Worm (Caenorhabditis elegans): ENCODE results near the gene vrp-1.

The vrp-1 gene

DNA sequence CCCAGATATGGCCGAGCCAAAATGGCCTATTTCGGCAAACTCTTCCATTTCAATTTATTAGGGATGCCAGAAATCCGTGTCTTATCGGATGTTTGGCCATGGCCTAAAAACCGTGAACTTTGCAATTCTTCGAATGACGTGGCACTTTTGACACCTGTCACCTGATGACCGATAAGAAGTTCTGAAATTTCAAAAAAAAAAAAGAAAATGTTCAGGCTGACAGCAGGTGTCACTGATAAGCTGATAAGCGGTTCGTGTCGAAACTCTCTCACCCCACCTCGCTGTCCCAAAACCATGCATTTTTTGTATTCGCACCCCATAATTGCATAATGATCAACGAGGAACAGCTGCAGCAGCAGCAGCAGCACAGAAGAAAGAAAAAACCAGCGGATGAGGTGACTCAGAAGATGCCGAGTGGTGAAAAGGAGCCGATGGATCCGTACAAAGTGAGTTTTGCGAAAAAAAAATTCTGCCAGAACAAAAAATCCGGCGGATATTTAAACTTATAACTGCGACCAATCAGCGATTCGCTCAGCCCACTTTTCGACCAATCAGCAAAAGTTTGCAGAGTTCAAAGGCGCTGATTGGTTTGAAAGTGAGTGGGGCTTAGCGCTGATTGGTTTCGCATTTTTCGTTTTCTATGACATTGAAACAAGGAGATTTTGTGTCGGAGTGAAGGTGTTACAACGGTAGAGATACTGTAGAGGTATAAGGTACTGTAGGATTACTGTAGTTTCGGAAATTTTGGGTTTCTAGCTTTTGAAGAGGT lies at the start of gene vrp-1, which contains the start of gene Y54G2A.28:
Gene vrp-1, plus strand, starts transcription at position 214 of the 769 bp plus-strand sequence.
Gene Y54G2A.28, minus strand, starts transcription at position 48 of the 769 bp plus-strand sequence.
- no peak for TF ChIP-seq ref-1 (GFP tag; conservative IDR thresholded peaks at IDR 0.05)
- no peak for TF ChIP-seq T22C8.4 (GFP tag; IDR thresholded peaks at IDR 0.05)
- no peak for TF ChIP-seq cog-1 (tag; optimal IDR thresholded peaks at IDR 0.05)
- TF ChIP-seq klf-2 (GFP tag; conservative IDR thresholded peaks at IDR 0.05): no peak
- no peak for TF ChIP-seq tab-1 (GFP tag; IDR thresholded peaks at IDR 0.05)
- TF ChIP-seq ztf-23 (GFP tag; IDR thresholded peaks at IDR 0.05): no peak
- no peak for TF ChIP-seq med-1 (GFP tag; optimal IDR thresholded peaks at IDR 0.05; ENCODE audit: insufficient read depth)
- no peak for TF ChIP-seq flt-1 (GFP tag; IDR thresholded peaks at IDR 0.05)
- no peak for TF ChIP-seq ztf-29 (GFP tag; IDR thresholded peaks at IDR 0.05)

DNA sequence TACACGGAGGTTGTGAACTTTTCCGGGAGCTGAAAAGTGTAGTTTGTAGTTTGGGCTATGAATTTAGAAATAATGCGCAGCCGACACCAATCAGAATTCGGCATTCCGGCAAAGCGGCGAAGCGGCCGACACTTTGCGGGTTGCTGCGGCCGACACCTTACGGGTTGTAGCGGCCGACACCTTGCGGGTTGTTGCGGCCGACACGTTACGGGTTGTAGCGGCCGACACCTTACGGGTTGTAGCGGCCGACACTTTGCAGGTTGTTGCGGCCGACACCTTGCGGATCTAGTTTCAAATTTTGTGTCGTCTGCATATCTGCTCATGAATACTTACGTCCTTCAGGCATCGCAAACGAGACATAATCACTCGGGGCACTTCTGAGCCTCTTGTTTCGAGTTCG lies 45.5 kb upstream of the vrp-1 start:
- TF ChIP-seq T22C8.4 (GFP tag; IDR thresholded peaks at IDR 0.05) (no peak), cog-1 (tag; optimal IDR thresholded peaks at IDR 0.05) (no peak), ref-1 (GFP tag; conservative IDR thresholded peaks at IDR 0.05) (no peak)

DNA sequence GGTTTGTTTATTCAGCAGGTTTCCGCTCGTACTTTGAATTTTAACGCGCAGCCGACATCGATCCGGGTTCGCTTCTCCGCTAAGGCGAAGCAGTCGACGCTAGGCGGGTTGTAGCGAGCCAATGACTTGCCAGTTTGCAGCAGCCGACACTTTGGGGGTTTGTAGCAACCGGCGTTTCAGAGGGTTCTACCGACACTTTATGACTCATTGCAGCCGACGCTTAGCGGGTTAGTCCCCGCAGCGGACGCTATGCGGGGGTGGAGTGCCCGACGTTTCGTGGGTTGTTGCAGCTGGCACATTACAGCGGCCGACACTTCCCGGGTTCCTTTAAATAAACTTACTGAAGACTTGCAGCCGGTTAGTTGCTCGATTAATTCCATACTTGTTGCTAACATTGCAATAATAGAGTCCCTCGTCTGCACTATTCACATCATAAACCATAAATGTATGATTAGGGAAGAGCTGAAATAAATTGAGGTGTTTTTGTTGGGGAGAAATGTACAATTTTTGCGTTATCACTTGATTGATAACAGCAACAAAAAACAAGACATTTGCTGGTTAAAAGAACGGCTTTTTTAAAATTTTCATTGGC lies 42.9 kb upstream of the vrp-1 start, which contains the start of gene Y54G2A.57:
Gene Y54G2A.57, plus strand, starts transcription at position 542 of the 592 bp plus-strand sequence.
- TF ChIP-seq flt-1 (GFP tag; IDR thresholded peaks at IDR 0.05): no peak
- TF ChIP-seq klf-2 (GFP tag; conservative IDR thresholded peaks at IDR 0.05): no peak
- no peak for TF ChIP-seq ztf-23 (GFP tag; IDR thresholded peaks at IDR 0.05)
- TF ChIP-seq tab-1 (GFP tag; IDR thresholded peaks at IDR 0.05): no peak
- no peak for TF ChIP-seq T22C8.4 (GFP tag; IDR thresholded peaks at IDR 0.05)

DNA sequence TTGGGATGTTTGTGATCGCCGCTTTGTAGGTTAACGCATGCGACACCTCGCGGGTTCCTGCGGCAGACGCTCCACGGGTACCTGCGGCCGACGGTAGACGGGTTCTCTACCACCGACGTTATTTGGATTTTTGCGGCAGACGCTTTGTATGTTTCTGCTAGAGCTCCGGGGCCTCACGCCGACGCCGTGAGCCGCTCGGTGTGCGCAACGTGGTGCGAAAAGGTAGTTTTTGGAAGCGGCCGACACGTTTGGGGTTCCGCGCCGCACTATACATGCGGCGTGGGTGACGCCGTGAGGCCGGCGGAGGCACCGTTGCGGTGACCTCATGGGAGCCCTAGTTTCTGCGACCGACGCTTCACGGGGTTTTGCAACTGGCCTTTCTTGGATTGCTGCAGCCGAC lies 41.3 kb upstream of the vrp-1 start:
- TF ChIP-seq flt-1 (GFP tag; IDR thresholded peaks at IDR 0.05) (no peak), T22C8.4 (GFP tag; IDR thresholded peaks at IDR 0.05) (no peak), tab-1 (GFP tag; IDR thresholded peaks at IDR 0.05) (peak; percentile 56; the same call in 1 of the 2 replicates), ztf-23 (GFP tag; IDR thresholded peaks at IDR 0.05) (no peak), ztf-29 (GFP tag; IDR thresholded peaks at IDR 0.05) (no peak), cog-1 (tag; optimal IDR thresholded peaks at IDR 0.05) (no peak), ref-1 (GFP tag; conservative IDR thresholded peaks at IDR 0.05) (no peak), med-1 (GFP tag; optimal IDR thresholded peaks at IDR 0.05; ENCODE audit: insufficient read depth) (no peak), klf-2 (GFP tag; conservative IDR thresholded peaks at IDR 0.05) (0 out of 2 replicates have a peak, but pooled peaks have one; percentile 28)

DNA sequence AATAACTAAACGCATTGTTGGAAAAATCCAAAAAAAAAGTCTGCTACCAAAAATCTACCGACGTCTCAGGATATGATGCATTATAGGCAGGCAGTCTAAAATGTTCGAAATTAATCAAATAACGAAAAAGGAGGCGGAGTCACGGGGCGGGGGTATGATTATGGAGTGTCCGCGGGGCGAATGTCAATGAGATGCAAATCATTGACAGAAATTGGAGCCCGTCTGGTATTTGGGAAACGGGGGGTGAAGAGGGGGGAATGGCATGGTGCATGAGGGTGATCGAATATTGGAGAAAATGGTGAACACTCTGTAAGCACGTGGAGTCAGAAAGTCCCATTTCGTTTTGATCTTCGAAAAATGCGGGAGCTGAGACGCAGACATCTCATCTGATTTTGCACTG lies 34.0 kb upstream of the vrp-1 start, which contains the start of gene lad-2:
Gene lad-2, minus strand, starts transcription at position 101 of the 400 bp plus-strand sequence.
- TF ChIP-seq flt-1 (GFP tag; IDR thresholded peaks at IDR 0.05) (no peak), med-1 (GFP tag; optimal IDR thresholded peaks at IDR 0.05; ENCODE audit: insufficient read depth) (no peak)

DNA sequence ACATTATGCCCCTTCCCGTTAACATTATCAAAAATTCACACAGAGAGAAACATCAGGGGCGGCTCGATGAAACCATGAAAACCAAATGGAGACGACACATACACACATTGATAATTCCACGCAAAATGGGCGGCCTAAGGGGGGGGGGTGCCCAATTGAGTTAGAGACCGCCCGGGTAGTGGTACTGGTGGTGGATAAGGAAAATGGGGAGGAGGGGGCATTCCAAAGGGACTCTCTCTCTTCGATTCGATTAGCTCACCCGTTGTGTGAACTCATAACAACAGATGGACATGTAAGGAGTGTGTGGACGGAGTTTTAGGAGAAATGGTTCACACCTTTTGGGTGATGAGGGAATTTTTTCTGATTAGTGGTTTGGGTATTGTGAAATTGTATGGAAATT lies 29.9 kb upstream of the vrp-1 start:
- TF ChIP-seq cog-1 (tag; optimal IDR thresholded peaks at IDR 0.05) (no peak), med-1 (GFP tag; optimal IDR thresholded peaks at IDR 0.05; ENCODE audit: insufficient read depth) (no peak), ztf-23 (GFP tag; IDR thresholded peaks at IDR 0.05) (no peak), klf-2 (GFP tag; conservative IDR thresholded peaks at IDR 0.05) (no peak), ztf-29 (GFP tag; IDR thresholded peaks at IDR 0.05) (no peak), T22C8.4 (GFP tag; IDR thresholded peaks at IDR 0.05) (no peak), flt-1 (GFP tag; IDR thresholded peaks at IDR 0.05) (no peak), ref-1 (GFP tag; conservative IDR thresholded peaks at IDR 0.05) (no peak), tab-1 (GFP tag; IDR thresholded peaks at IDR 0.05) (no peak)

DNA sequence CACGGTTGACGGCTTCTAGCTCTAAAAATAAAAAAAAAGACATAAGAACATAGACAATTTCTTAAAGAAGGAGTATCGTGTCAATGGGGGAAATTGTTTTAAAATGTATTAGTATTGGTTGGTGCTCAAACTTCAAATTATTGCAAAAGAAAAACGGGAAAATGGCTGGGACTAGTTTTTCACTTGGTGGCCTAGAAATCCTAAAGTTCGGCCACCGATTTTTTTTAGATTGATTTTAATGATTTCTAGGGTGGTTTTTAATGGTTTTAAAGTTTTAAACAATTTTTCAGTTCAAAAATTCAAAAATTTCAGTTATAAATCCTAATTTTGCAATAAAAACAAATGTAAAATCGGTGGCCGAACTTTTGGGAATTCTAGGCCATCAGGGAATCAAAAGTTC lies 25.7 kb upstream of the vrp-1 start:
- no peak for TF ChIP-seq med-1 (GFP tag; optimal IDR thresholded peaks at IDR 0.05; ENCODE audit: insufficient read depth)
- no peak for TF ChIP-seq T22C8.4 (GFP tag; IDR thresholded peaks at IDR 0.05)
- no peak for TF ChIP-seq ref-1 (GFP tag; conservative IDR thresholded peaks at IDR 0.05)
- TF ChIP-seq klf-2 (GFP tag; conservative IDR thresholded peaks at IDR 0.05): no peak
- no peak for TF ChIP-seq ztf-29 (GFP tag; IDR thresholded peaks at IDR 0.05)
- TF ChIP-seq tab-1 (GFP tag; IDR thresholded peaks at IDR 0.05): no peak
- TF ChIP-seq flt-1 (GFP tag; IDR thresholded peaks at IDR 0.05): no peak
- no peak for TF ChIP-seq cog-1 (tag; optimal IDR thresholded peaks at IDR 0.05)

DNA sequence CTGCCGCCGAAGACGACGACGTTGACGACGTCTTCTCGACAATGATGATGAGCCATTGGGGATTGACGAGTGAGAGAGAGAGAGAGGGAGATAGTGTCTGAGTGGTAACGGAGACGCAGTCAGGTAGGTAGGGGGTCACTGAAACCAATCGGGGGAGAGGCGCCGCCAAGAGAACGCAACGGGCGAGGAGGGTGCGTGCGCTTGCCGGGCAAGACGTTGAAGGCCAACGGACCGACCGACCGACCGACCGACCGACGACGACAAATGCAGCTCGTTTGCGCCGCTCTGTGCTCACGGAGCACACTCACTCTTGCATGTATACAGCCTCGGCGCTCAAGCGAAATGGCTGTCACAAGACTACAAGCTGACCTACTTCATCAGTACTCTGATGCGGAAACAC lies 21.9 kb upstream of the vrp-1 start:
- TF ChIP-seq med-1 (GFP tag; optimal IDR thresholded peaks at IDR 0.05; ENCODE audit: insufficient read depth): no peak
- TF ChIP-seq ztf-23 (GFP tag; IDR thresholded peaks at IDR 0.05): no peak
- TF ChIP-seq cog-1 (tag; optimal IDR thresholded peaks at IDR 0.05): no peak
- no peak for TF ChIP-seq klf-2 (GFP tag; conservative IDR thresholded peaks at IDR 0.05)
- TF ChIP-seq ztf-29 (GFP tag; IDR thresholded peaks at IDR 0.05): 0 out of 2 replicates have a peak, but pooled peaks have one; percentile 48
- TF ChIP-seq tab-1 (GFP tag; IDR thresholded peaks at IDR 0.05): no peak
- TF ChIP-seq ref-1 (GFP tag; conservative IDR thresholded peaks at IDR 0.05): no peak
- no peak for TF ChIP-seq T22C8.4 (GFP tag; IDR thresholded peaks at IDR 0.05)
- TF ChIP-seq flt-1 (GFP tag; IDR thresholded peaks at IDR 0.05): 0 out of 2 replicates have a peak, but pooled peaks have one; percentile 11

DNA sequence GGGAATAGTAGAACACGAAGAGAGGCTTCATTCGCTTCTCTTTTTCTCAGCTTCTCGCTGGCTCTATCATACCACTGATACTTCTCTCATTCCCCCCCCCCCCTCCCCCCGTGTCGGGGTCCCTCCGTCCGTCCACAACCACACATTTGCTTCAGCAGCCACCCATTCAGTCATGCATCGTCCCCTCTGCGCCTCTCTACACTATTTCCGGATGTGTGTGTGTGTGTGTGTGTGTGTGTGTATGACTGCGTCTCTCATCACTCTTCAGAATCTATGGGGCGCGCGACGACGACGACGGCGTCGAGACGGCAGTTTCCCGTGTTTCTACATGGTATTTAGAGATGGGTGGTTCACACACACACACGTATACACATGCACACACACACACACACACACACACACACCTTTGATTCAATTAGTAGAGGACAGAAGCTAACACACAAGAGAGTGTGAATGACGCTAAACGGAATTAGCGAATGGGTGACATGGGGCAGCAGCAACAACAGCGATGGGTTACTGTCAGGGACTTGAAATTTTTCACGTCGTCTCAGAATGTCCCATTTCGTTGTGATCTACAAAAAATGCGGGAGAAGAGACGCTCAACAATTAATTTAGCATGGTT lies 19.0 kb upstream of the vrp-1 start:
- no peak for TF ChIP-seq ztf-23 (GFP tag; IDR thresholded peaks at IDR 0.05)
- TF ChIP-seq med-1 (GFP tag; optimal IDR thresholded peaks at IDR 0.05; ENCODE audit: insufficient read depth): no peak
- 0 out of 2 replicates have a peak, but pooled peaks have one; percentile 35 for TF ChIP-seq tab-1 (GFP tag; IDR thresholded peaks at IDR 0.05)
- no peak for TF ChIP-seq klf-2 (GFP tag; conservative IDR thresholded peaks at IDR 0.05)
- peak; percentile 50; the same call in 1 of the 2 replicates for TF ChIP-seq flt-1 (GFP tag; IDR thresholded peaks at IDR 0.05)
- TF ChIP-seq cog-1 (tag; optimal IDR thresholded peaks at IDR 0.05): peak; percentile 74
- TF ChIP-seq ref-1 (GFP tag; conservative IDR thresholded peaks at IDR 0.05): no peak
- TF ChIP-seq ztf-29 (GFP tag; IDR thresholded peaks at IDR 0.05): no peak
- TF ChIP-seq T22C8.4 (GFP tag; IDR thresholded peaks at IDR 0.05): no peak
